Fruit fly (Drosophila melanogaster) whole organism, larva: ENCODE results near the gene CG8958.

Experiments
- noc ChIP-seq: fragments of 200-800 bp; sonication (Bioruptor generic); optimal IDR thresholded peaks from 3 replicates; lab custom pipeline; 2019; ENCODE audit warnings: missing biosample characterization, mild to moderate bottlenecking, missing genetic modification characterization, moderate library complexity

The CG8958 gene

dm6 chrX:16092614-16093280, 9.7 kb downstream of the CG8958 start:
- TF ChIP-seq noc (tag; lab: Kevin White, UChicago), result no peak

DNA sequence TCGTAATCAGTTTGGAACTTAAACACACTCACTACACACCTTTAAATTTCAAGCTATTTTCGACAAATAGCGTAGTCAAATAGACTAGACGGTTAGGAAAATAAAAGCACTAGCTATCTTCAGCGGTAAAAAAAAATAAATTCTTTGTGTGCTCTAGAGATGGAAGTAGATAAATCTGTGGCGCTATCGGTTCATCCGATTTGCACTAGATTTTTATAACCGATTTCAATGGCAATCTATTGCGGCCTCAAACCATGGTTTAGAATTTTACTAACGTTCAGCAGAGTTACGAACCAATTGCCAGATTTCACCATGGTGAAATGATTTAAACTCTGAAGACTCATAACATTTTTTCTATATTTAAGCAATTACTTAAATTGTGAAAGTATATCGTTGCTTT, 13.5 kb downstream of the CG8958 start:
- no peak for TF ChIP-seq noc (tag; lab: Kevin White, UChicago)

dm6 chrX:16100726-16101351, 17.8 kb downstream of the CG8958 start:
- TF ChIP-seq noc (tag; lab: Kevin White, UChicago), result no peak

- peak; percentile 84 for TF ChIP-seq noc (tag; lab: Kevin White, UChicago)
Measured at dm6 chrX:16102338-16103218, 19.5 kb downstream of the CG8958 start.

- no peak for TF ChIP-seq noc (tag; lab: Kevin White, UChicago)
Measured at dm6 chrX:16103482-16103881, 20.4 kb downstream of the CG8958 start.

DNA sequence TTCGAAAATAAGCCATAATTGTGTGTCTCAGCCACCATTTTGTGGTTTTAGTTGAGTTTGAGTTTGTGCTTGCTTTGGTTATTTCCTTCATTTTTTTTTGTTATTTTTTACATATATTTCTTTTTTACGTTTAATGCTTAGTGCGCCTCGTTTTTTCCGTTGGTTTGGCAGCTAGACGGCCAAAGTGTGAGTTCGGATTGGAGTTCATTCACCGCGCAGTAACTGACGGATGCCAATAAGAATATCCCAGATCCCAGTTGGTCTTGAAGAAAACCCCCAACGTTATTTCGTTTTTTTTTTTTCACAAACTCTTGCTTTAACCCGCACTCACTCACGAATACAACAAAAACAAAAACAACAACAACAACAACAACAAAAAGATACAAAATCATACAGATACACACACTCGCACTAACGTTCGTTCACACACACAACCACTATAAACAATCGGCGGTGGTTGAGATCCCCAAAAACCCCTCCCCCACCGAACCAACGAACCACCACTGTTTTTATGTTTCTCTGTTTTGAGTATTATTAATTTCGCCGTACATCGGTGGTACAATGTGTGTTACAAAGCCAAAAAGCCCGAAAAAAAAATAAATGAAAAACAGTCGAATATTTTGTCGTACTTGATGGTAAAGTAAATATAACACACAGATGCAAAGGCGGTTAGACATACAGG, 21.2 kb downstream of the CG8958 start:
- no peak for TF ChIP-seq noc (tag; lab: Kevin White, UChicago)

DNA sequence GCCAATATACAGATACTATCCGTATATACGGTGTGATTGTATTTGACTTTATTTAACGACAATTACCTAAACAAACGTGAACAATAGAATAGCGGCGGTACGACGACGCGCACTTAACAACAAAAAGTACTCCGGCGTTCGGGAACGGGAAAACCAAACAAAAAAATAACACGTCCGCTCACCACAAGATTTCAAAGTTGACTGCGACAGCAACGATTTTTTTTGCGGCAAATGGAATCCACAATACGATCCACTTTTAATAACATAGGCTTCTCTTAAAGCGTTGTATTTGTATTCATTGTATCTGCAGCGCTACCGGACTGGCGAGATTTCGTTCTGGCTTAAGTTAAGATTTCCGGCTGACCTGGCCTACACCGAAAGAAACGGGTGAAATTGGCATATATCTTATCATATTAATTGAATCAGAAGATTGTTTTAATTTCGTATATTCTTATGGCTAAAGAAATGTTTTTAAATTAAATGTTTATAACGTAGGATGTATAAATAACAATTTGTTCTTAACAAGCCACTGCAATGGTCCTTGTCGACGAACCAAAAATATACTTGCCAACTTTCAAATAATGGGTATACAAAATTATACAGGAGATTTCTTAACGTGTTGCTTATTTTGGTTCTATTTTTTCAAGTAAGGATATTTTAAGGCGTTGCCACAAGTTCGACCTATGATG, 21.9 kb downstream of the CG8958 start, which contains the start of the genes CG42353 and CG42354:
TSS of gene CG42353 (minus strand) at position 209 of the 689 bp plus-strand sequence.
TSS of gene CG42354 (minus strand) at position 209 of the 689 bp plus-strand sequence.
- peak; percentile 55 for TF ChIP-seq noc (tag; lab: Kevin White, UChicago)

dm6 chrX:16105715-16106114, 22.7 kb downstream of the CG8958 start:
- no peak for TF ChIP-seq noc (tag; lab: Kevin White, UChicago)

DNA sequence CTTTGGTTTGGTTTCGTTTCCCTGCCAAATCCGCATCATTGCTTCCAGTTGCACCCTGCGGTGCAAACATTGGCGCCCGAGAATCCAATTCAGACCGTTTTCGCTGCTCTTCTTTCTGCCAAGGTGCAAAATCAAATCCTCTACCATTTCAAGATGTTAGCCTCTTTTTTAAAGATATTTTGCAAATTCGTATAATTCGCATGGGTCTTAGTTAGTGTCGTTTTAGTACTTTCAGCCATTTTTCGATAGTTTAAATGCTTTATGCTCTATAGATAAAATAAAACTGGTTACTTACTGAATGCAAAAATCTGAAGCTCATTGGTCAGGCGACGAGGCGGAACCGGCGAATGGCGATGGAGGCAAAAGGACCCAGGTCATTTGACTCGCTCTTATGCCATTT, 28.6 kb downstream of the CG8958 start:
- no peak for TF ChIP-seq noc (tag; lab: Kevin White, UChicago)

DNA sequence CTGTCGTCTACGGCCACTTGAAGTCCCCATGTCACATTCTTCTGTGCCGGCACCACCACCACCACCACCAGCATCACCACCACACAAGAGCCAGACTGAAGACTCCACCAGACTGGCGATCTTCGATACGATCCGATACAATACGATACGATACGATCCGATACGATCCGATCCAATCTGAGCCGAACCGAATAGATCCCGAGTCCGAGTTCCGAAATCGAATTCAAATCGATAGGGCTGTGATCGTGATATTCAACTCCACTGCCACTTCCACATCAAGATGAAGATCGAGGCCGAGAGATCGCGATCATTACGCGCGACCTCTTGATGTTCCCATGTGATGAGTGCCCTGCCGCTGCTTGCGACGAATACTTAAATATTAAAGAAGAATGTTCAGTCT, 41.2 kb downstream of the CG8958 start:
- TF ChIP-seq noc (tag; lab: Kevin White, UChicago), result no peak
